Fruit fly (Drosophila melanogaster): ENCODE results near the gene Fur1.

dm6 chr3R:25329079-25329478, 143.8 kb downstream of the Fur1 start, which contains the start of gene CHKov1:
- no peak for TF ChIP-seq CG8478 (optimal IDR thresholded peaks at IDR 0.05)
- no peak for TF ChIP-seq psq (optimal IDR thresholded peaks at IDR 0.05)
- no peak for TF ChIP-seq usp (GFP tag; optimal IDR thresholded peaks at IDR 0.05)
- TF ChIP-seq EcR (GFP tag; optimal IDR thresholded peaks at IDR 0.05): no peak
- TF ChIP-seq pan (optimal IDR thresholded peaks at IDR 0.05): no peak
- no peak for TF ChIP-seq Dll (optimal IDR thresholded peaks at IDR 0.05)

Measured in whole organism.